Worm (Caenorhabditis elegans) whole organism, L4 larva: ENCODE measurements around the gene Y113G7B.12.
A peak's percentile ranks its signal among the peaks of the same experiment; 100 is the strongest.

ENCODE experiments used
- D1046.2 ChIP-seq: fragments of 200-800 bp; sonication (Bioruptor generic); IDR thresholded peaks from 2 replicates; pipeline ENCODE4 v1.3.6; 2022; ENCODE audit warnings: missing genetic modification characterization, missing compliant biosample characterization
- F10B5.3 ChIP-seq: sonication (generic microtip); optimal IDR thresholded peaks from 2 replicates; lab custom pipeline; 2016; ENCODE audit warnings: mild to moderate bottlenecking, missing genetic modification characterization, missing compliant biosample characterization
- F26F4.8 ChIP-seq: fragments of 200-800 bp; sonication (Bioruptor generic); conservative IDR thresholded peaks from 2 replicates; pipeline ENCODE4 v1.3.6; 2022; ENCODE audit warnings: missing genetic modification characterization, missing compliant biosample characterization
- F37D6.2 ChIP-seq: sonication (generic microtip); optimal IDR thresholded peaks from 2 replicates; lab custom pipeline; 2016; ENCODE audit warnings: mild to moderate bottlenecking, missing genetic modification characterization, missing compliant biosample characterization
- F44E2.7 ChIP-seq: fragments of 200-800 bp; sonication (Bioruptor generic); IDR thresholded peaks from 2 replicates; pipeline ENCODE4 v2.1.2; 2022; ENCODE audit warnings: missing genetic modification characterization, missing compliant biosample characterization
- F49E8.2 ChIP-seq: sonication (generic microtip); optimal IDR thresholded peaks from 2 replicates; lab custom pipeline; 2016; ENCODE audit warnings: missing compliant biosample characterization, mild to moderate bottlenecking, missing genetic modification characterization, borderline replicate concordance
- Y5F2A.4 ChIP-seq: fragments of 200-800 bp; sonication (Bioruptor generic); optimal IDR thresholded peaks from 2 replicates; lab custom pipeline; 2018; ENCODE audit warnings: mild to moderate bottlenecking, missing genetic modification characterization, missing compliant biosample characterization
- Y75B8A.6 ChIP-seq: fragments of 200-800 bp; sonication (Bioruptor generic); IDR thresholded peaks from 2 replicates; pipeline ENCODE4 v1.3.6; 2022; ENCODE audit warnings: missing genetic modification reagents, missing genetic modification characterization, missing compliant biosample characterization
- ama-1 ChIP-seq: fragments of 150-350 bp; optimal IDR thresholded peaks from 2 replicates; lab custom pipeline; 2014; ENCODE audit warnings: inconsistent platforms, mixed read lengths
- attf-4 ChIP-seq: sonication (generic microtip); optimal IDR thresholded peaks from 3 replicates; lab custom pipeline; 2017; ENCODE audit warnings: missing biosample characterization, missing genetic modification characterization
- ceh-20 ChIP-seq: fragments of 200-800 bp; sonication (Bioruptor generic); IDR thresholded peaks from 2 replicates; pipeline ENCODE4 v1.3.6; 2022; ENCODE audit warnings: missing genetic modification reagents, missing genetic modification characterization, missing compliant biosample characterization
- ceh-28 ChIP-seq: fragments of 150-350 bp; optimal IDR thresholded peaks from 2 replicates; lab custom pipeline; 2014; ENCODE audit warnings: missing biosample characterization, missing genetic modification reagents, missing genetic modification characterization
- ceh-32 ChIP-seq: sonication (generic microtip); optimal IDR thresholded peaks from 2 replicates; lab custom pipeline; 2016; ENCODE audit warnings: mild to moderate bottlenecking, missing genetic modification characterization, missing compliant biosample characterization; ENCODE audit not compliant: poor library complexity
- ceh-44 ChIP-seq: fragments of 200-800 bp; sonication (Bioruptor generic); IDR thresholded peaks from 2 replicates; pipeline ENCODE4 v1.3.6; 2022; ENCODE audit warnings: missing genetic modification reagents, missing genetic modification characterization, missing compliant biosample characterization
- ceh-62 ChIP-seq: sonication (generic microtip); optimal IDR thresholded peaks from 2 replicates; lab custom pipeline; 2017; ENCODE audit warnings: missing biosample characterization, missing genetic modification characterization
- ceh-82 ChIP-seq: sonication (generic microtip); optimal IDR thresholded peaks from 2 replicates; lab custom pipeline; 2017; ENCODE audit warnings: missing biosample characterization, missing genetic modification characterization
- ces-1 ChIP-seq: fragments of 150-350 bp; sonication (generic microtip); optimal IDR thresholded peaks from 4 replicates; lab custom pipeline; 2014; ENCODE audit warnings: missing biosample characterization, missing genetic modification reagents, missing genetic modification characterization
- cey-2 ChIP-seq: sonication (generic microtip); optimal IDR thresholded peaks from 3 replicates; lab custom pipeline; 2017; ENCODE audit warnings: missing genetic modification characterization, mild to moderate bottlenecking, missing compliant biosample characterization, antibody characterized with exemption, borderline replicate concordance; ENCODE audit not compliant: insufficient read depth
- daf-16 ChIP-seq, 3 experiments: sonication (generic microtip); optimal IDR thresholded peaks; 2 replicates each; lab custom pipeline; 2016 to 2017; ENCODE audit warnings: missing genetic modification characterization in 3 of 3, missing genetic modification reagents in 3 of 3, mild to moderate bottlenecking in 2 of 3, missing compliant biosample characterization in 2 of 3, missing biosample characterization in 1 of 3, moderate library complexity in 1 of 3
- dmd-6 ChIP-seq: fragments of 200-800 bp; sonication (Bioruptor generic); IDR thresholded peaks from 2 replicates; pipeline ENCODE4 v1.3.6; 2022; ENCODE audit warnings: missing genetic modification reagents, missing genetic modification characterization, missing compliant biosample characterization
- dmd-8 ChIP-seq: fragments of 200-800 bp; sonication (Bioruptor generic); IDR thresholded peaks from 2 replicates; pipeline ENCODE4 v1.3.6; 2022; ENCODE audit warnings: missing genetic modification characterization, missing compliant biosample characterization
- dpl-1 ChIP-seq: fragments of 150-350 bp; optimal IDR thresholded peaks from 2 replicates; lab custom pipeline; 2014; ENCODE audit warnings: missing biosample characterization, missing genetic modification reagents, missing genetic modification characterization
- egl-43 ChIP-seq: fragments of 200-800 bp; sonication (Bioruptor generic); IDR thresholded peaks from 2 replicates; pipeline ENCODE4 v1.3.6; 2022; ENCODE audit warnings: missing genetic modification reagents, missing genetic modification characterization, missing compliant biosample characterization
- fkh-10 ChIP-seq: fragments of 150-350 bp; optimal IDR thresholded peaks from 2 replicates; lab custom pipeline; 2014; ENCODE audit warnings: missing biosample characterization, missing genetic modification reagents, missing genetic modification characterization
- fos-1 ChIP-seq: fragments of 150-350 bp; optimal IDR thresholded peaks from 2 replicates; lab custom pipeline; 2014; ENCODE audit warnings: missing biosample characterization, missing genetic modification characterization
- hlh-11 ChIP-seq: fragments of 200-800 bp; sonication (Bioruptor generic); optimal IDR thresholded peaks from 2 replicates; lab custom pipeline; 2018; ENCODE audit warnings: mild to moderate bottlenecking, missing genetic modification characterization, missing compliant biosample characterization
- hmg-1.1 ChIP-seq: fragments of 200-800 bp; sonication (Bioruptor generic); IDR thresholded peaks from 2 replicates; pipeline ENCODE4 v1.3.6; 2022; ENCODE audit warnings: missing genetic modification reagents, missing genetic modification characterization, missing compliant biosample characterization
- jun-1 ChIP-seq: fragments of 150-350 bp; optimal IDR thresholded peaks from 2 replicates; lab custom pipeline; 2014; ENCODE audit warnings: missing biosample characterization, missing genetic modification reagents, missing genetic modification characterization
- lim-7 ChIP-seq: fragments of 200-800 bp; sonication (Bioruptor generic); IDR thresholded peaks from 2 replicates; pipeline ENCODE4 v1.3.6; 2022; ENCODE audit warnings: missing genetic modification characterization, missing compliant biosample characterization
- lin-1 ChIP-seq: fragments of 200-800 bp; sonication (Bioruptor generic); IDR thresholded peaks from 2 replicates; pipeline ENCODE4 v1.3.6; 2022; ENCODE audit warnings: missing genetic modification reagents, missing genetic modification characterization, missing compliant biosample characterization
- lin-15B ChIP-seq: fragments of 150-350 bp; sonication (generic microtip); optimal IDR thresholded peaks from 3 replicates; lab custom pipeline; 2014; ENCODE audit warnings: missing biosample characterization, missing genetic modification characterization
- lir-3 ChIP-seq: sonication (generic microtip); optimal IDR thresholded peaks from 2 replicates; lab custom pipeline; 2016; ENCODE audit warnings: mild to moderate bottlenecking, missing genetic modification characterization, missing compliant biosample characterization
- madf-9 ChIP-seq: fragments of 200-800 bp; sonication (Bioruptor generic); conservative IDR thresholded peaks from 2 replicates; pipeline ENCODE4 v1.3.6; 2022; ENCODE audit warnings: missing genetic modification reagents, missing genetic modification characterization, missing compliant biosample characterization
- mxl-3 ChIP-seq: fragments of 200-800 bp; sonication (Bioruptor generic); optimal IDR thresholded peaks from 2 replicates; lab custom pipeline; 2018; ENCODE audit warnings: mild to moderate bottlenecking, missing genetic modification characterization, missing compliant biosample characterization
- nhr-111 ChIP-seq: fragments of 200-800 bp; sonication (Bioruptor generic); optimal IDR thresholded peaks from 2 replicates; lab custom pipeline; 2018; ENCODE audit warnings: mild to moderate bottlenecking, missing genetic modification characterization, missing compliant biosample characterization
- nhr-41 ChIP-seq: fragments of 200-800 bp; sonication (Bioruptor generic); IDR thresholded peaks from 2 replicates; pipeline ENCODE4 v1.3.6; 2022; ENCODE audit warnings: missing genetic modification reagents, missing genetic modification characterization, missing compliant biosample characterization
- nhr-42 ChIP-seq: fragments of 200-800 bp; sonication (Bioruptor generic); IDR thresholded peaks from 2 replicates; pipeline ENCODE4 v1.3.6; 2022; ENCODE audit warnings: missing genetic modification characterization, missing compliant biosample characterization
- pha-4 ChIP-seq, 2 experiments: fragments of 150-350 bp in 1 of 2; fragments of 200-800 bp in 1 of 2; sonication (Bioruptor generic) in 1 of 2; IDR thresholded peaks in 1 of 2; optimal IDR thresholded peaks in 1 of 2; 2 replicates each; pipeline versions ENCODE4 v1.3.6 to Lab custom; 2014 to 2022; ENCODE audit warnings: missing genetic modification characterization in 2 of 2, missing genetic modification reagents in 2 of 2, missing biosample characterization in 1 of 2, missing compliant biosample characterization in 1 of 2
- php-3 ChIP-seq: fragments of 200-800 bp; sonication (Bioruptor generic); IDR thresholded peaks from 2 replicates; pipeline ENCODE4 v1.3.6; 2022; ENCODE audit warnings: missing genetic modification reagents, missing genetic modification characterization, missing compliant biosample characterization
- rbr-2 ChIP-seq: sonication (generic microtip); optimal IDR thresholded peaks from 2 replicates; lab custom pipeline; 2016; ENCODE audit warnings: missing genotype, missing genetic modification characterization, missing compliant biosample characterization
- set-16 ChIP-seq: fragments of 200-800 bp; sonication (Bioruptor generic); IDR thresholded peaks from 2 replicates; pipeline ENCODE4 v1.3.6; 2022; ENCODE audit warnings: missing genetic modification reagents, missing genetic modification characterization, missing compliant biosample characterization
- skn-1 ChIP-seq: fragments of 150-350 bp; optimal IDR thresholded peaks from 2 replicates; lab custom pipeline; 2014; ENCODE audit warnings: missing biosample characterization, missing genetic modification characterization
- spr-3 ChIP-seq: fragments of 200-800 bp; sonication (Bioruptor generic); optimal IDR thresholded peaks from 2 replicates; lab custom pipeline; 2018; ENCODE audit warnings: mild to moderate bottlenecking, missing genetic modification characterization, missing compliant biosample characterization
- tag-97 ChIP-seq: fragments of 200-800 bp; sonication (Bioruptor generic); IDR thresholded peaks from 2 replicates; pipeline ENCODE4 v1.3.6; 2022; ENCODE audit warnings: missing genetic modification characterization, missing compliant biosample characterization
- tra-1 ChIP-seq: fragments of 200-800 bp; sonication (Bioruptor generic); IDR thresholded peaks from 2 replicates; pipeline ENCODE4 v1.3.6; 2022; ENCODE audit warnings: missing genetic modification reagents, missing genetic modification characterization, missing compliant biosample characterization
- unc-130 ChIP-seq: sonication (generic microtip); optimal IDR thresholded peaks from 2 replicates; lab custom pipeline; 2016; ENCODE audit warnings: missing genetic modification reagents, missing genetic modification characterization, missing compliant biosample characterization
- vab-7 ChIP-seq: fragments of 200-800 bp; sonication (Bioruptor generic); IDR thresholded peaks from 2 replicates; pipeline ENCODE4 v1.3.6; 2022; ENCODE audit warnings: missing genetic modification reagents, missing genetic modification characterization, missing compliant biosample characterization
- zfp-2 ChIP-seq: sonication (generic microtip); optimal IDR thresholded peaks from 2 replicates; lab custom pipeline; 2016; ENCODE audit warnings: mild to moderate bottlenecking, missing genetic modification characterization, missing compliant biosample characterization
- zip-2 ChIP-seq: fragments of 150-350 bp; optimal IDR thresholded peaks from 2 replicates; lab custom pipeline; 2014; ENCODE audit warnings: missing biosample characterization, missing genetic modification characterization

The Y113G7B.12 gene

ce11 chrV:20162290-20163104 lies 50.0 kb downstream of the Y113G7B.12 start (continued):
- no peak for TF ChIP-seq egl-43 (GFP tag; lab: Robert Waterston, UW)
- no peak for TF ChIP-seq fos-1
- TF ChIP-seq nhr-42 (GFP tag; lab: Robert Waterston, UW), result no peak
- no peak for TF ChIP-seq Y5F2A.4 (GFP tag; lab: Kevin White, UChicago)
- TF ChIP-seq fkh-10, result no peak
- no peak for TF ChIP-seq ceh-62 (tag; lab: Kevin White, UChicago)
- TF ChIP-seq nhr-111 (GFP tag; lab: Kevin White, UChicago), result no peak
- no peak for TF ChIP-seq dmd-8 (GFP tag; lab: Robert Waterston, UW)
- TF ChIP-seq skn-1 (tag; lab: Kevin White, UChicago), result no peak
- no peak for TF ChIP-seq unc-130 (GFP tag; lab: Kevin White, UChicago)
- TF ChIP-seq ceh-44 (GFP tag; lab: Robert Waterston, UW), result no peak
- no peak for TF ChIP-seq vab-7 (GFP tag; lab: Robert Waterston, UW)
- TF ChIP-seq dpl-1 (GFP tag; lab: Kevin White, UChicago), result no peak
- no peak; the same call in 1 of the 2 replicates for TF ChIP-seq ceh-20 (GFP tag; lab: Robert Waterston, UW)
- TF ChIP-seq ceh-28 (tag; lab: Kevin White, UChicago), result no peak
- no peak for TF ChIP-seq F49E8.2
- no peak for TF ChIP-seq spr-3
- no peak for TF ChIP-seq lin-15B (tag; lab: Kevin White, UChicago)
- TF ChIP-seq nhr-41, result 0 out of 2 replicates have a peak, but pooled peaks have one; percentile 8
- no peak for TF ChIP-seq D1046.2 (GFP tag; lab: Robert Waterston, UW)
- no peak for TF ChIP-seq ceh-82 (tag; lab: Kevin White, UChicago)
- no peak for TF ChIP-seq F37D6.2
- no peak for TF ChIP-seq ama-1 (lab: Kevin White, UChicago)
- TF ChIP-seq cey-2, result no peak
- 0 out of 2 replicates have a peak, but pooled peaks have one; percentile 57 for TF ChIP-seq Y75B8A.6 (GFP tag; lab: Robert Waterston, UW)
- no peak; the same call in 1 of the 2 replicates for TF ChIP-seq dmd-6 (GFP tag; lab: Robert Waterston, UW)
- TF ChIP-seq madf-9 (GFP tag; lab: Robert Waterston, UW), result no peak
- no peak for TF ChIP-seq zfp-2
- peak; percentile 6 for TF ChIP-seq hlh-11 (tag; lab: Kevin White, UChicago)
- TF ChIP-seq lim-7 (GFP tag; lab: Robert Waterston, UW), result no peak
- no peak for TF ChIP-seq ces-1 (GFP tag; lab: Kevin White, UChicago)
- no peak for TF ChIP-seq hmg-1.1 (GFP tag; lab: Robert Waterston, UW)
- TF ChIP-seq rbr-2, result no peak
- no peak for TF ChIP-seq F26F4.8 (GFP tag; lab: Robert Waterston, UW)
- TF ChIP-seq php-3, result no peak
- TF ChIP-seq tra-1, result no peak
- TF ChIP-seq jun-1 (tag; lab: Kevin White, UChicago), result no peak
- TF ChIP-seq F10B5.3 (tag; lab: Kevin White, UChicago), result no peak
- peak; percentile 60; the same call in 1 of the 2 replicates for TF ChIP-seq pha-4 (GFP tag; IDR thresholded peaks at IDR 0.05; lab: Robert Waterston, UW)
- TF ChIP-seq pha-4 (tag; optimal IDR thresholded peaks at IDR 0.05; lab: Kevin White, UChicago), result no peak
- TF ChIP-seq daf-16 (GFP tag; optimal IDR thresholded peaks at IDR 0.05; lab: Kevin White, UChicago), result peak in 1 of 2 experiments; percentile 16
- peak; percentile 74 for TF ChIP-seq daf-16 (tag; optimal IDR thresholded peaks at IDR 0.05; lab: Kevin White, UChicago)
- TF ChIP-seq set-16, result no peak
- TF ChIP-seq mxl-3 (GFP tag; lab: Kevin White, UChicago), result no peak
- TF ChIP-seq ceh-32 (tag; lab: Kevin White, UChicago), result no peak
- no peak for TF ChIP-seq lir-3
- no peak for TF ChIP-seq lin-1 (GFP tag; lab: Robert Waterston, UW)
- TF ChIP-seq tag-97 (GFP tag; lab: Robert Waterston, UW), result no peak
- 0 out of 2 replicates have a peak, but pooled peaks have one; percentile 2 for TF ChIP-seq F44E2.7 (GFP tag; lab: Robert Waterston, UW)
- no peak for TF ChIP-seq attf-4 (tag; lab: Kevin White, UChicago)
- TF ChIP-seq zip-2 (tag; lab: Kevin White, UChicago), result peak; percentile 30
